Worm (Caenorhabditis elegans): ENCODE data around the gene T23F6.3.

DNA sequence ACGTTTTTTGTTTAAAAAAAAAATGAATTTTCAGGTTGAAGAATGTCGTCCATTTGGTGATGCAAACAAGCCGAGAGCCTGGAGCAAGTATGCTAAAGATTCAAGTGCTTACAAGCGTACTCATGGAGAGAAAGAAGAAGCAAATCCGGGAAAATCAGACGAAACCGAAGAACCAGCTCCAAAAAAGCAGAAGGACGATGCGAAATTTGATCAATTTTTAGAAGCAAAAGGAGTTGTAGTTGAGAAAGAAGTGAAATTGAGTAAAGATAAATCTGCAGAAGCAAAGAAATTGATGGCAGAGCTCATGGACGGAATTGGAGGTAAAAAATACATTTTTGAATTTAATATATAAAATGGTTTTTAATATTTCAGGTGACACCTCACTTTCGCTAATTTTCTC is 668 bp upstream of the T23F6.3 start:
- TF ChIP-seq pes-1 (GFP tag; IDR thresholded peaks at IDR 0.05): no peak
- no peak for TF ChIP-seq ceh-36 (tag; optimal IDR thresholded peaks at IDR 0.05)
